Worm (Caenorhabditis elegans) whole organism, L4 larva: ENCODE data around the gene mai-1.

Experiments
- D1046.2 ChIP-seq: fragments of 200-800 bp; sonication (Bioruptor generic); IDR thresholded peaks from 2 replicates; pipeline ENCODE4 v1.3.6; 2022; ENCODE audit warnings: missing genetic modification characterization, missing compliant biosample characterization
- F26F4.8 ChIP-seq: fragments of 200-800 bp; sonication (Bioruptor generic); conservative IDR thresholded peaks from 2 replicates; pipeline ENCODE4 v1.3.6; 2022; ENCODE audit warnings: missing genetic modification characterization, missing compliant biosample characterization
- F44E2.7 ChIP-seq: fragments of 200-800 bp; sonication (Bioruptor generic); IDR thresholded peaks from 2 replicates; pipeline ENCODE4 v2.1.2; 2022; ENCODE audit warnings: missing genetic modification characterization, missing compliant biosample characterization
- F49E8.2 ChIP-seq: sonication (generic microtip); optimal IDR thresholded peaks from 2 replicates; lab custom pipeline; 2016; ENCODE audit warnings: missing compliant biosample characterization, mild to moderate bottlenecking, missing genetic modification characterization, borderline replicate concordance
- R02D3.7 ChIP-seq: fragments of 150-350 bp; sonication (generic microtip); optimal IDR thresholded peaks from 3 replicates; lab custom pipeline; 2014; ENCODE audit warnings: missing biosample characterization, missing genetic modification characterization
- Y105C5A.15 ChIP-seq: fragments of 200-800 bp; sonication (Bioruptor generic); IDR thresholded peaks from 2 replicates; pipeline ENCODE4 v1.3.6; 2022; ENCODE audit warnings: missing genetic modification characterization, missing compliant biosample characterization
- Y5F2A.4 ChIP-seq: fragments of 200-800 bp; sonication (Bioruptor generic); optimal IDR thresholded peaks from 2 replicates; lab custom pipeline; 2018; ENCODE audit warnings: mild to moderate bottlenecking, missing genetic modification characterization, missing compliant biosample characterization
- Y75B8A.6 ChIP-seq: fragments of 200-800 bp; sonication (Bioruptor generic); IDR thresholded peaks from 2 replicates; pipeline ENCODE4 v1.3.6; 2022; ENCODE audit warnings: missing genetic modification reagents, missing genetic modification characterization, missing compliant biosample characterization
- ZK337.2 ChIP-seq: fragments of 200-800 bp; sonication (Bioruptor generic); IDR thresholded peaks from 2 replicates; pipeline ENCODE4 v1.3.6; 2022; ENCODE audit warnings: missing genetic modification reagents, missing genetic modification characterization, missing compliant biosample characterization
- aly-2 ChIP-seq: sonication (generic microtip); optimal IDR thresholded peaks from 2 replicates; lab custom pipeline; 2018; ENCODE audit warnings: missing biosample characterization, missing genetic modification characterization
- arid-1 ChIP-seq: fragments of 200-800 bp; sonication (Bioruptor generic); conservative IDR thresholded peaks from 2 replicates; pipeline ENCODE4 v1.3.6; 2022; ENCODE audit warnings: missing genetic modification reagents, missing genetic modification characterization, missing compliant biosample characterization
- ceh-20 ChIP-seq: fragments of 200-800 bp; sonication (Bioruptor generic); IDR thresholded peaks from 2 replicates; pipeline ENCODE4 v1.3.6; 2022; ENCODE audit warnings: missing genetic modification reagents, missing genetic modification characterization, missing compliant biosample characterization
- ceh-28 ChIP-seq: fragments of 150-350 bp; optimal IDR thresholded peaks from 2 replicates; lab custom pipeline; 2014; ENCODE audit warnings: missing biosample characterization, missing genetic modification reagents, missing genetic modification characterization
- ceh-62 ChIP-seq: sonication (generic microtip); optimal IDR thresholded peaks from 2 replicates; lab custom pipeline; 2017; ENCODE audit warnings: missing biosample characterization, missing genetic modification characterization
- daf-16 ChIP-seq, 3 experiments: sonication (generic microtip); optimal IDR thresholded peaks; 2 replicates each; lab custom pipeline; 2016 to 2017; ENCODE audit warnings: missing genetic modification characterization in 3 of 3, missing genetic modification reagents in 3 of 3, mild to moderate bottlenecking in 2 of 3, missing compliant biosample characterization in 2 of 3, missing biosample characterization in 1 of 3, moderate library complexity in 1 of 3
- dmd-8 ChIP-seq: fragments of 200-800 bp; sonication (Bioruptor generic); IDR thresholded peaks from 2 replicates; pipeline ENCODE4 v1.3.6; 2022; ENCODE audit warnings: missing genetic modification characterization, missing compliant biosample characterization
- duxl-1 ChIP-seq: sonication (generic microtip); optimal IDR thresholded peaks from 2 replicates; lab custom pipeline; 2016; ENCODE audit warnings: mild to moderate bottlenecking, missing genetic modification characterization, moderate library complexity, missing compliant biosample characterization; ENCODE audit not compliant: poor library complexity
- fos-1 ChIP-seq: fragments of 150-350 bp; optimal IDR thresholded peaks from 2 replicates; lab custom pipeline; 2014; ENCODE audit warnings: missing biosample characterization, missing genetic modification characterization
- gei-8 ChIP-seq: fragments of 200-800 bp; sonication (Bioruptor generic); optimal IDR thresholded peaks from 2 replicates; lab custom pipeline; 2018; ENCODE audit warnings: mild to moderate bottlenecking, missing genetic modification characterization, missing compliant biosample characterization
- hmg-1.1 ChIP-seq: fragments of 200-800 bp; sonication (Bioruptor generic); IDR thresholded peaks from 2 replicates; pipeline ENCODE4 v1.3.6; 2022; ENCODE audit warnings: missing genetic modification reagents, missing genetic modification characterization, missing compliant biosample characterization
- jun-1 ChIP-seq: fragments of 150-350 bp; optimal IDR thresholded peaks from 2 replicates; lab custom pipeline; 2014; ENCODE audit warnings: missing biosample characterization, missing genetic modification reagents, missing genetic modification characterization
- lim-7 ChIP-seq: fragments of 200-800 bp; sonication (Bioruptor generic); IDR thresholded peaks from 2 replicates; pipeline ENCODE4 v1.3.6; 2022; ENCODE audit warnings: missing genetic modification characterization, missing compliant biosample characterization
- lin-1 ChIP-seq: fragments of 200-800 bp; sonication (Bioruptor generic); IDR thresholded peaks from 2 replicates; pipeline ENCODE4 v1.3.6; 2022; ENCODE audit warnings: missing genetic modification reagents, missing genetic modification characterization, missing compliant biosample characterization
- lin-13 ChIP-seq: fragments of 150-350 bp; optimal IDR thresholded peaks from 2 replicates; lab custom pipeline; 2014; ENCODE audit warnings: missing biosample characterization, missing genetic modification reagents, missing genetic modification characterization
- lsy-2 ChIP-seq, 2 experiments: fragments of 150-350 bp in 1 of 2; sonication (generic microtip) in 1 of 2; optimal IDR thresholded peaks; 2 replicates each; lab custom pipeline; 2014 to 2017; ENCODE audit warnings: missing biosample characterization in 2 of 2, missing genetic modification characterization in 2 of 2
- mdt-29 ChIP-seq: fragments of 200-800 bp; sonication (Bioruptor generic); IDR thresholded peaks from 2 replicates; pipeline ENCODE4 v1.3.6; 2022; ENCODE audit warnings: missing genetic modification reagents, missing genetic modification characterization, missing compliant biosample characterization
- mep-1 ChIP-seq: fragments of 150-350 bp; sonication (generic microtip); optimal IDR thresholded peaks from 3 replicates; lab custom pipeline; 2014; ENCODE audit warnings: missing biosample characterization, missing genetic modification characterization
- mes-2 ChIP-seq: sonication (generic microtip); optimal IDR thresholded peaks from 2 replicates; lab custom pipeline; 2016; ENCODE audit warnings: missing genotype, mild to moderate bottlenecking, missing genetic modification characterization, missing compliant biosample characterization; ENCODE audit not compliant: poor library complexity, severe bottlenecking
- mxl-2 ChIP-seq: fragments of 200-800 bp; sonication (Bioruptor generic); conservative IDR thresholded peaks from 2 replicates; pipeline ENCODE4 v1.3.6; 2022; ENCODE audit warnings: missing genetic modification reagents, missing genetic modification characterization, missing compliant biosample characterization
- mxl-3 ChIP-seq: fragments of 200-800 bp; sonication (Bioruptor generic); optimal IDR thresholded peaks from 2 replicates; lab custom pipeline; 2018; ENCODE audit warnings: mild to moderate bottlenecking, missing genetic modification characterization, missing compliant biosample characterization
- nhr-10 ChIP-seq: fragments of 150-350 bp; optimal IDR thresholded peaks from 2 replicates; lab custom pipeline; 2014; ENCODE audit warnings: missing biosample characterization, missing genetic modification characterization
- nhr-28 ChIP-seq: fragments of 150-350 bp; optimal IDR thresholded peaks from 2 replicates; lab custom pipeline; 2014; ENCODE audit warnings: missing biosample characterization, missing genetic modification characterization
- nhr-41 ChIP-seq: fragments of 200-800 bp; sonication (Bioruptor generic); IDR thresholded peaks from 2 replicates; pipeline ENCODE4 v1.3.6; 2022; ENCODE audit warnings: missing genetic modification reagents, missing genetic modification characterization, missing compliant biosample characterization
- nhr-42 ChIP-seq: fragments of 200-800 bp; sonication (Bioruptor generic); IDR thresholded peaks from 2 replicates; pipeline ENCODE4 v1.3.6; 2022; ENCODE audit warnings: missing genetic modification characterization, missing compliant biosample characterization
- saeg-2 ChIP-seq: fragments of 200-800 bp; sonication (Bioruptor generic); IDR thresholded peaks from 2 replicates; pipeline ENCODE4 v1.3.6; 2022; ENCODE audit warnings: missing genetic modification reagents, missing genetic modification characterization, missing compliant biosample characterization
- set-16 ChIP-seq: fragments of 200-800 bp; sonication (Bioruptor generic); IDR thresholded peaks from 2 replicates; pipeline ENCODE4 v1.3.6; 2022; ENCODE audit warnings: missing genetic modification reagents, missing genetic modification characterization, missing compliant biosample characterization
- spr-1 ChIP-seq: sonication (generic microtip); optimal IDR thresholded peaks from 2 replicates; lab custom pipeline; 2016; ENCODE audit warnings: mild to moderate bottlenecking, missing genetic modification characterization, missing compliant biosample characterization
- tag-97 ChIP-seq: fragments of 200-800 bp; sonication (Bioruptor generic); IDR thresholded peaks from 2 replicates; pipeline ENCODE4 v1.3.6; 2022; ENCODE audit warnings: missing genetic modification characterization, missing compliant biosample characterization
- tra-1 ChIP-seq: fragments of 200-800 bp; sonication (Bioruptor generic); IDR thresholded peaks from 2 replicates; pipeline ENCODE4 v1.3.6; 2022; ENCODE audit warnings: missing genetic modification reagents, missing genetic modification characterization, missing compliant biosample characterization
- vab-7 ChIP-seq: fragments of 200-800 bp; sonication (Bioruptor generic); IDR thresholded peaks from 2 replicates; pipeline ENCODE4 v1.3.6; 2022; ENCODE audit warnings: missing genetic modification reagents, missing genetic modification characterization, missing compliant biosample characterization
- zag-1 ChIP-seq: fragments of 150-350 bp; optimal IDR thresholded peaks from 2 replicates; lab custom pipeline; 2014; ENCODE audit warnings: missing biosample characterization, missing genetic modification characterization
- zfp-2 ChIP-seq: sonication (generic microtip); optimal IDR thresholded peaks from 2 replicates; lab custom pipeline; 2016; ENCODE audit warnings: mild to moderate bottlenecking, missing genetic modification characterization, missing compliant biosample characterization
- zfp-3 ChIP-seq: fragments of 200-800 bp; sonication (Bioruptor generic); conservative IDR thresholded peaks from 2 replicates; pipeline ENCODE4 v1.3.6; 2022; ENCODE audit warnings: missing genetic modification reagents, missing genetic modification characterization, missing compliant biosample characterization
- zip-2 ChIP-seq: fragments of 150-350 bp; optimal IDR thresholded peaks from 2 replicates; lab custom pipeline; 2014; ENCODE audit warnings: missing biosample characterization, missing genetic modification characterization
- ztf-7 ChIP-seq: fragments of 150-350 bp; optimal IDR thresholded peaks from 2 replicates; lab custom pipeline; 2014; ENCODE audit warnings: missing biosample characterization, missing genetic modification characterization

Gene mai-1

ce11 chrX:3111687-3112086 lies 4.7 kb downstream of the mai-1 start (continued):
- TF ChIP-seq F44E2.7 (GFP tag; lab: Robert Waterston, UW) (no peak), lim-7 (GFP tag; lab: Robert Waterston, UW) (no peak), F26F4.8 (no peak), zfp-2 (tag; lab: Kevin White, UChicago) (no peak), duxl-1 (tag; lab: Kevin White, UChicago) (peak; percentile 60), mep-1 (tag; lab: Kevin White, UChicago) (peak; percentile 82), arid-1 (no peak), zip-2 (tag; lab: Kevin White, UChicago) (no peak), nhr-42 (no peak), nhr-28 (no peak), hmg-1.1 (GFP tag; lab: Robert Waterston, UW) (no peak), gei-8 (GFP tag; lab: Kevin White, UChicago) (no peak), F49E8.2 (no peak), zfp-3 (GFP tag; lab: Robert Waterston, UW) (0 out of 2 replicates have a peak, but pooled peaks have one; percentile 75), mdt-29 (no peak), dmd-8 (GFP tag; lab: Robert Waterston, UW) (no peak), mxl-2 (GFP tag; lab: Robert Waterston, UW) (no peak), R02D3.7 (tag; lab: Kevin White, UChicago) (no peak), ceh-28 (tag; lab: Kevin White, UChicago) (no peak), spr-1 (tag; lab: Kevin White, UChicago) (no peak), ZK337.2 (no peak), Y5F2A.4 (no peak), ceh-20 (GFP tag; lab: Robert Waterston, UW) (0 out of 2 replicates have a peak, but pooled peaks have one; percentile 12), Y105C5A.15 (no peak), nhr-10 (tag; lab: Kevin White, UChicago) (no peak), saeg-2 (GFP tag; lab: Robert Waterston, UW) (no peak), aly-2 (tag; lab: Kevin White, UChicago) (no peak), daf-16 (GFP tag; optimal IDR thresholded peaks at IDR 0.05; lab: Kevin White, UChicago) (peak in 1 of 2 experiments; percentile 83), daf-16 (tag; optimal IDR thresholded peaks at IDR 0.05; lab: Kevin White, UChicago) (peak; percentile 69), tag-97 (GFP tag; lab: Robert Waterston, UW) (no peak), zag-1 (tag; lab: Kevin White, UChicago) (no peak), Y75B8A.6 (GFP tag; lab: Robert Waterston, UW) (no peak), mxl-3 (GFP tag; lab: Kevin White, UChicago) (peak; percentile 4), ztf-7 (peak; percentile 45), fos-1 (tag; lab: Kevin White, UChicago) (peak; percentile 41), mes-2 (tag; lab: Kevin White, UChicago) (peak; percentile 71), lin-13 (GFP tag; lab: Kevin White, UChicago) (peak; percentile 43), jun-1 (no peak), lin-1 (GFP tag; lab: Robert Waterston, UW) (0 out of 2 replicates have a peak, but pooled peaks have one; percentile 44), vab-7 (GFP tag; lab: Robert Waterston, UW) (no peak), nhr-41 (GFP tag; lab: Robert Waterston, UW) (no peak), lsy-2 (tag; optimal IDR thresholded peaks at IDR 0.05; lab: Kevin White, UChicago) (peak in 1 of 2 experiments; percentile 66), set-16 (GFP tag; lab: Robert Waterston, UW) (no peak), tra-1 (0 out of 2 replicates have a peak, but pooled peaks have one; percentile 18), D1046.2 (GFP tag; lab: Robert Waterston, UW) (0 out of 2 replicates have a peak, but pooled peaks have one; percentile 63), ceh-62 (tag; lab: Kevin White, UChicago) (no peak)
